Worm (Caenorhabditis elegans) whole organism, L4/young adult: ENCODE measurements around the gene sri-40.

Experiments used
- W03F9.2 ChIP-seq: fragments of 150-350 bp; optimal IDR thresholded peaks from 2 replicates; lab custom pipeline; 2014; ENCODE audit warnings: missing biosample characterization, missing genetic modification characterization
- dao-5 ChIP-seq: sonication (generic microtip); optimal IDR thresholded peaks from 2 replicates; lab custom pipeline; 2016; ENCODE audit warnings: missing genotype, missing genetic modification characterization, moderate library complexity, missing compliant biosample characterization
- him-1 ChIP-seq: sonication (generic microtip); optimal IDR thresholded peaks from 2 replicates; lab custom pipeline; 2016; ENCODE audit warnings: missing genotype, missing genetic modification reagents, missing genetic modification characterization, missing compliant biosample characterization

DNA sequence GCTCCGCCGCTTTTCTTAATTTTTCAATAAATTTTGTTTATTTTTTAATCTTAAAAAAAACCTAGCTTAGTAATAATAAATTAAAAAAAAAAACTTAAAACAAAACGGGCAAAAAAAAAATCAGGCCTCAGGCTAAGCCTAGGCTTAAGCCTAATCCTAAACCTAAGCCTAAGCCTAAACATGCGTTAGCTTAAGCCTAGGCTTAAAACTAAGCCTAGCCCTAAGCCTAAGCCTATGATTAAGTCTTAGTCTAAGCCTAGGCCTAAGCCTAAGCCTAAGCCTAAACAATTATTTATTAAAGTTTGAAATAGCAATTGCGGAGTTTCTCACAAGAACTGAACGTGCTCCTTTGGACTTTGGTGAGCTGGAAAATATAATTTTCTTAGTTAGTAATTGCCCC is 42.5 kb upstream of the sri-40 start:
- TF ChIP-seq him-1 (tag; lab: Kevin White, UChicago): no peak
- TF ChIP-seq dao-5 (tag; lab: Kevin White, UChicago): no peak
- no peak for TF ChIP-seq W03F9.2 (tag; lab: Kevin White, UChicago)
